Worm (Caenorhabditis elegans): ENCODE measurements around the gene F13D12.10.

F13D12.10 gene

DNA sequence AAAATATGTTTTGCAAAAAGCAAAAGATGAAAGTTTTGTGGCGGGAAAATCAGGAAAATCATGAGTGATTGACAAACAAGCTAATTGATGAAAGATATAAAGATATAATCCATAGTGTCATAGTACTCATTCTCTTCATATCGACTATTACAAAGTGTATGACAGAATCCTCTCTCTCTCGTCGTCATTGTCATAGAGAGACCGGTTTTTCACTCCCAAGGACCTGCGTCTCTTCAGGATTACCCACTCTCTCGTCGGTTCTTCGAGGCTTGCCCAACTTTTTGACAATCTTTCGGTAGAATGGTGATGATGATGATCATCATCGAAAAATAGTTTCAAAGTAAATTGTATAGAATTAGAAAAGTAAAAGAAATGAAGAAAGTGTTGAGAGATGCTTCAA lies 23.7 kb downstream of the F13D12.10 start (continued):
- no peak for TF ChIP-seq hlh-4 (tag; optimal IDR thresholded peaks at IDR 0.05)

DNA sequence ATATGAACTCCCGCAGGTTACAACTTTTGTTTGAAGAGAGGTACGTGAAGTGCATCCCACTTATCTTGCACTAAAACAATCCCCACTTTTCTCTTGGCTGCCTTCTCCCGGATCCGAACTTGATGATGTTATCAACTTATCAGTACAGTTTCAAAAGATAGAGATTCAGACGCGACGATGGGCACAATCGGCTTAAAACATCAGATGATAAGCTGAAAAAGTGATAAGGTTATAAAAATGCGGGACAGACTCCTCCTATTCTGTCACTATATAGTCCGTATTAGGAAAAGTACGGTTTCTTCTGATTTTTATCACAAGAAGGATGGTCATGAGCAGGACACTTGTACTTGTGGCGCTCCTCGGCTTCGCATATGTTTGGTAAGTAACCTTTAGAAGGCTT lies 25.6 kb downstream of the F13D12.10 start, which contains the start of gene ctsa-1.2:
TSS of gene ctsa-1.2 (plus strand) at position 160 of the 400 bp plus-strand sequence.
- TF ChIP-seq elt-2 (tag; optimal IDR thresholded peaks at IDR 0.05) (peak; percentile 92), lin-35 (GFP tag; optimal IDR thresholded peaks at IDR 0.05) (peak in 1 of 2 experiments; percentile 5), fkh-10 (GFP tag; optimal IDR thresholded peaks at IDR 0.05) (no peak)

ce11 chrII:11742320-11742719 lies 28.7 kb downstream of the F13D12.10 start:
- TF ChIP-seq lin-13 (GFP tag; optimal IDR thresholded peaks at IDR 0.05), result no peak
- TF ChIP-seq lin-15B (tag; optimal IDR thresholded peaks at IDR 0.05), result no peak
- no peak for TF ChIP-seq sptf-1 (tag; optimal IDR thresholded peaks at IDR 0.05)
- no peak for TF ChIP-seq alr-1 (tag; optimal IDR thresholded peaks at IDR 0.05; ENCODE audit: borderline replicate concordance)
- no peak for TF ChIP-seq elt-3 (tag; optimal IDR thresholded peaks at IDR 0.05)
- no peak for TF ChIP-seq ceh-63 (GFP tag; optimal IDR thresholded peaks at IDR 0.05)
- no peak for TF ChIP-seq nhr-19 (GFP tag; conservative IDR thresholded peaks at IDR 0.05)
- no peak for TF ChIP-seq ceh-8 (GFP tag; optimal IDR thresholded peaks at IDR 0.05)
- no peak for TF ChIP-seq zip-4 (GFP tag; optimal IDR thresholded peaks at IDR 0.05)
- no peak for TF ChIP-seq ceh-82 (tag; optimal IDR thresholded peaks at IDR 0.05)
- TF ChIP-seq ztf-11 (tag; optimal IDR thresholded peaks at IDR 0.05), result no peak
- TF ChIP-seq F16B12.6 (tag; optimal IDR thresholded peaks at IDR 0.05), result no peak
- TF ChIP-seq fkh-8 (tag; optimal IDR thresholded peaks at IDR 0.05), result no peak

DNA sequence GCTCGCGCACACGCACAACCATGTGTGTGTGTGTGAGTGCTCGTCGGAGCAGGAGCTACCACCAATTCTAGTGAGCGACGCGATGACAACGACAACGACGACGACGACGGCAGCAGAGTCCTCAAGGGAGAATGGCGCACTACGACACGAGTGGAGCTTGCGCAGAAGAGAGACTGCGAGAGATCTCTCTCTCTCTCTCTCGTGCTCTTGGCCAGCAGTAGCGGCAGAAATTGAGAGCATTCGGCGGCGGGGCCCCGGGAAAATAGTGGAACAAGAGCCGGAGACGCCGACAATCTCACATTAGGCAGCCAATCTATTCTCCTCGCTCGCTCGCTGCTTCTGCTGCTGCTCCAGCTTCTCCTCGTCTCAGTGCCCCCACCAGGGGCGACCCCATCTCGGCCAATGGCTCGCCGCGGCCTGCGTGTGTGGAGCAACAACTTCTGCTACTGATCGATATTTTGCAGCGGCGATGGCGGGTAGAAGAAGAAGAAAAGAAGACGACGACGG lies 33.2 kb downstream of the F13D12.10 start:
- TF ChIP-seq mdl-1 (tag; optimal IDR thresholded peaks at IDR 0.05) (no peak), snpc-4 (tag; optimal IDR thresholded peaks at IDR 0.05) (peak; percentile 42), nhr-84 (tag; optimal IDR thresholded peaks at IDR 0.05) (no peak), grh-1 (GFP tag; IDR thresholded peaks at IDR 0.05) (no peak), tbx-2 (tag; optimal IDR thresholded peaks at IDR 0.05) (peak; percentile 80), lsy-2 (tag; optimal IDR thresholded peaks at IDR 0.05) (peak; percentile 1 to 57), unc-86 (tag; optimal IDR thresholded peaks at IDR 0.05) (peak; percentile 81), zip-4 (GFP tag; optimal IDR thresholded peaks at IDR 0.05) (peak; percentile 34), ceh-8 (GFP tag; optimal IDR thresholded peaks at IDR 0.05) (peak; percentile 89), C16A3.4 (tag; optimal IDR thresholded peaks at IDR 0.05) (peak; percentile 30), nhr-20 (tag; optimal IDR thresholded peaks at IDR 0.05) (peak; percentile 41), ceh-88 (GFP tag; IDR thresholded peaks at IDR 0.05) (no peak), ceh-82 (tag; optimal IDR thresholded peaks at IDR 0.05) (peak; percentile 42 to 78 (median 70)), C04F5.9 (tag; optimal IDR thresholded peaks at IDR 0.05) (no peak), hlh-4 (tag; optimal IDR thresholded peaks at IDR 0.05) (no peak), pqm-1 (tag; optimal IDR thresholded peaks at IDR 0.05) (no peak), nhr-77 (tag; optimal IDR thresholded peaks at IDR 0.05) (peak; percentile 70), ets-5 (GFP tag; IDR thresholded peaks at IDR 0.05) (no peak), egl-13 (tag; optimal IDR thresholded peaks at IDR 0.05) (peak; percentile 69), lin-35 (GFP tag; optimal IDR thresholded peaks at IDR 0.05) (peak in 1 of 2 experiments; percentile 41), F16B12.6 (tag; optimal IDR thresholded peaks at IDR 0.05) (peak; percentile 0), irx-1 (tag; optimal IDR thresholded peaks at IDR 0.05) (peak; percentile 46), nhr-71 (tag; optimal IDR thresholded peaks at IDR 0.05) (peak; percentile 83), ztf-11 (tag; optimal IDR thresholded peaks at IDR 0.05) (peak in 1 of 2 experiments; percentile 70), nhr-47 (tag; optimal IDR thresholded peaks at IDR 0.05) (peak; percentile 77), pax-3 (tag; optimal IDR thresholded peaks at IDR 0.05) (peak; percentile 74), fkh-10 (GFP tag; optimal IDR thresholded peaks at IDR 0.05) (peak; percentile 71), fkh-8 (tag; optimal IDR thresholded peaks at IDR 0.05) (peak; percentile 92), efl-3 (GFP tag; optimal IDR thresholded peaks at IDR 0.05) (no peak), skn-1 (tag; optimal IDR thresholded peaks at IDR 0.05) (peak; percentile 33), lin-39 (tag; optimal IDR thresholded peaks at IDR 0.05) (no peak), fos-1 (tag; optimal IDR thresholded peaks at IDR 0.05) (peak; percentile 39), lin-14 (GFP tag; optimal IDR thresholded peaks at IDR 0.05) (peak; percentile 93), xbp-1 (tag; optimal IDR thresholded peaks at IDR 0.05) (peak; percentile 42), lin-13 (GFP tag; optimal IDR thresholded peaks at IDR 0.05) (peak; percentile 64), dpl-1 (GFP tag; optimal IDR thresholded peaks at IDR 0.05) (peak in 1 of 3 experiments; percentile 7), aha-1 (tag; optimal IDR thresholded peaks at IDR 0.05) (no peak)
